Worm (Caenorhabditis elegans): Measurements from ENCODE around the gene nhr-51.

Gene nhr-51

DNA sequence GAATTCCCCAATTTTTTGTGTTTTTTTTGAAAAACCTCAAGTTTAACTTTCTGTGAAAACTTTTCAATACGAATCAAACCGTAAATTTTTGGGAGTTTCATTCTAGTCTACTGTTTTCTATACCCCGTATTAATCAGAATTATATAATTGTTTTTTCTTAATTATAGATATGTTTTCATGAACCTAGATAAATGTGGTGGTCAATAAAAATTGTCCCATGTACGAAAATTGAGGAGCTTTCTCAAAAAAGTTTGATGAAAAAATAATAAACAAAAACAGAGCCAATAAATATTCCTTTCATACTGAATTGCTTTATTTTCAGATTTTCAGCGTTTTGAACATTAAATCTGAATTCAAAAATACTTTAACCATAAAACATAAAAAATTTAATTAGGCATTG lies 36.6 kb downstream of the nhr-51 start, which contains the start of gene Y6E2A.1:
Y6E2A.1 (minus strand) TSS at position 101 of the 400 bp plus-strand sequence.
- TF ChIP-seq hpl-2 (GFP tag; optimal IDR thresholded peaks at IDR 0.05) (no peak), nhr-28 (tag; optimal IDR thresholded peaks at IDR 0.05) (no peak), pqm-1 (tag; optimal IDR thresholded peaks at IDR 0.05) (no peak), unc-30 (tag; optimal IDR thresholded peaks at IDR 0.05) (no peak), fkh-8 (tag; optimal IDR thresholded peaks at IDR 0.05) (no peak), pag-3 (tag; optimal IDR thresholded peaks at IDR 0.05; ENCODE audit: borderline replicate concordance, insufficient read depth) (no peak), nhr-76 (tag; optimal IDR thresholded peaks at IDR 0.05) (no peak), ceh-82 (tag; optimal IDR thresholded peaks at IDR 0.05) (no peak), hlh-4 (tag; optimal IDR thresholded peaks at IDR 0.05) (no peak), C34B4.2 (tag; optimal IDR thresholded peaks at IDR 0.05) (no peak), nhr-90 (tag; optimal IDR thresholded peaks at IDR 0.05; ENCODE audit: poor library complexity) (no peak), sox-4 (tag; optimal IDR thresholded peaks at IDR 0.05) (no peak), vab-15 (tag; optimal IDR thresholded peaks at IDR 0.05) (no peak), nhr-11 (tag; optimal IDR thresholded peaks at IDR 0.05) (no peak), fkh-4 (tag; optimal IDR thresholded peaks at IDR 0.05; ENCODE audit: borderline replicate concordance) (no peak), zip-4 (GFP tag; optimal IDR thresholded peaks at IDR 0.05) (no peak), ceh-8 (GFP tag; optimal IDR thresholded peaks at IDR 0.05) (no peak), nhr-84 (tag; optimal IDR thresholded peaks at IDR 0.05) (no peak), nhr-71 (tag; optimal IDR thresholded peaks at IDR 0.05) (no peak)

DNA sequence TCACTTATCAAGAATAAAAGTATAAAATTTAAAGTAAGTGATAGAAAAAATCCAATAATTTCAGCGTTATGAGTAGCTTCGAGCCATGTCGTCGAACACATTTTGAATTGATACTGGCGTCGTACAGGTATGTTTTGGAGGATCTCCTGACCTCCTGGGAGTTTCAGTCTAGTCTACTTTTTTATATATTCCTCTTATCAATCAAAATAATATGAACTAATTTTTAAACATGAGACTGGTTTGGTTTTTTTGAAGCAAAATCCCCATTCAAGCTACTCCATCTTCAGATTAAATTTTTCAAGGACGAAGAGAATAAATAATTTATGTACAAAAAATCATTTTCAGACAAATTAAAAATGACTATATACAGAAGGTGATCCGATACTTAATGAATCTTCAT lies 38.1 kb downstream of the nhr-51 start, which contains the start of gene str-101:
str-101 (minus strand) TSS at position 101 of the 400 bp plus-strand sequence.
- TF ChIP-seq nhr-19 (GFP tag; conservative IDR thresholded peaks at IDR 0.05) (no peak), snpc-4 (tag; optimal IDR thresholded peaks at IDR 0.05) (no peak), swsn-7 (tag; optimal IDR thresholded peaks at IDR 0.05) (no peak), unc-30 (tag; optimal IDR thresholded peaks at IDR 0.05) (no peak), jun-1 (tag; optimal IDR thresholded peaks at IDR 0.05) (no peak), nhr-47 (tag; optimal IDR thresholded peaks at IDR 0.05) (no peak), ceh-90 (tag; optimal IDR thresholded peaks at IDR 0.05) (no peak)

DNA sequence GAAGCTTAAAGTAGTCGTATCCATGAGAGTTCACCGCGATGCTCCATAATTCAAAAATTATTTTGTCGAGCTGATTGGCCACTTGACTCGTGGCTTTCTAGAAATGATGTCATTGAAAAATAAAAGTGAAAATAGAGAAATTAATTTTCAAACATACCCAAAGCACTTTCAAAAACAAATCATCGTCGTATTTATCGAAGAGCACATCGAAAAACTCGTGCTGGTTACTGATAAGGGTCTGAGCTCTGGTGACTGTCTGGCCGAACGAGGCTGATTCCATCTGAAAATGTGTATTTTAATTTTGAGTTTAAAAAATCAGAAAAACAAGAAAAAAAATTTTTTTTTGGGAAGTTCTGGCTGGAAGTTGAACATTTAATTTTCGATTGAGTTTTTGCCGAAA lies 38.6 kb downstream of the nhr-51 start:
- TF ChIP-seq C34B4.2 (tag; optimal IDR thresholded peaks at IDR 0.05) (no peak), elt-2 (tag; optimal IDR thresholded peaks at IDR 0.05) (peak; percentile 50)

DNA sequence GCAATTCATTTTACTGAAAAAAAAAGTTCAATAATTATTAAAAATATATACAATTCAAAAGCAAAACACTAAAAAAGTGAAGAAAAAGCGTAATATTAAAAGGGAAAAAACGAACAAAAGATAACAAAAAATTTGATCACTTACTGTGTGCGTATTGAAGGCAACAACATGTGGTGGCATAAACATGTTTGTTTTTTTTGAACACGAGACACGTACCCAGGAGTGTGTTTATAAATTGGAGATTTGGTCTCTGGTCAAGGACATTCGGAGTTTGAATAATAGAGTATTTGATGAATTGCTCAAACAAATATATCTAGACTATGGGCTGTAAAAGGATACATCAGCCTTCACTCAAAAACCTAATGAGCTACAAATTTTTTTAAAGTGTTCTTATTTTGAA lies 41.8 kb downstream of the nhr-51 start:
- TF ChIP-seq unc-130 (tag; optimal IDR thresholded peaks at IDR 0.05) (no peak), C16A3.4 (tag; optimal IDR thresholded peaks at IDR 0.05) (no peak), pag-3 (tag; optimal IDR thresholded peaks at IDR 0.05; ENCODE audit: borderline replicate concordance, insufficient read depth) (no peak), lin-13 (GFP tag; optimal IDR thresholded peaks at IDR 0.05) (no peak), dsc-1 (tag; optimal IDR thresholded peaks at IDR 0.05) (no peak), pqm-1 (tag; optimal IDR thresholded peaks at IDR 0.05) (no peak), lin-39 (tag; optimal IDR thresholded peaks at IDR 0.05) (no peak), elt-3 (tag; optimal IDR thresholded peaks at IDR 0.05) (no peak), snu-23 (GFP tag; optimal IDR thresholded peaks at IDR 0.05) (no peak), mab-9 (GFP tag; IDR thresholded peaks at IDR 0.05) (no peak), nhr-11 (tag; optimal IDR thresholded peaks at IDR 0.05) (no peak), F16B12.6 (tag; optimal IDR thresholded peaks at IDR 0.05) (no peak), hpl-2 (GFP tag; optimal IDR thresholded peaks at IDR 0.05) (no peak), dpl-1 (GFP tag; optimal IDR thresholded peaks at IDR 0.05) (no peak), C34B4.2 (tag; optimal IDR thresholded peaks at IDR 0.05) (no peak), nhr-19 (GFP tag; conservative IDR thresholded peaks at IDR 0.05) (no peak), lir-3 (tag; optimal IDR thresholded peaks at IDR 0.05; ENCODE audit: poor library complexity) (no peak), ceh-88 (GFP tag; IDR thresholded peaks at IDR 0.05) (no peak)

All from whole organism, L1 larva.